Fruit fly (Drosophila melanogaster): ENCODE results near the gene CG5245.
A peak's percentile ranks its signal among the peaks of the same experiment; 100 is the strongest.

The CG5245 gene

DNA sequence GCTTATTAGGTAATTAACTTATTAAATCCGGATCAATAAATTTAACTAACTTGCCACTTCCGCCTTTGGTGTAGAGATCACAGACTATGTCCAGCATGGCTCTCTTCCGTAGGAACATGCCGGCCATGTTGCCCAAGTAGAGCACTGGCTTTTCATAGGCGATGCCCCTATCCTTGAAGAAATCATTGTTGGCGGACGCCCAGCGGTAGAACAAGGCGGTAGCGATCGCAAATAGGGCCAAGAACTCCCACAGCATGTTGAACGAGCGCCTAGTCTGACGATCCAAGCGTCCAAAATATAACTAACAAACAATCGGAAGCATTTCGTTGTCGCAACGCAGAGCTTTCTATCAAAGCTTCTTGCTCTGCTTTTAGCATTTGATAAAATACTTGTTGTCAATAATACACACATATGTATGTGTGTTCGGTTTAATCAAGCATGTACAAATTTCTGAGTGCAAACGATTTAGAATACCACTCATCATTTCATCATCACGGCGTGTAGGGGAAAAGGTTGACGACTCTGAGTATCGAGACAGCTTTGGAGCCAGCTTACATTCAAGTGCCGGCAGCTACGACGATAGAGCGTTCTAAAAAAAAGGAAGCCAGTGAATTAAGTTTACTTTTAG is 30.6 kb upstream of the CG5245 start, which contains the start of gene Cyp9f3 (continued):
- TF ChIP-seq CG15514 (GFP tag; optimal IDR thresholded peaks at IDR 0.05) (peak; percentile 3), CG18011 (GFP tag; optimal IDR thresholded peaks at IDR 0.05) (peak; percentile 9), CG18599 (GFP tag; optimal IDR thresholded peaks at IDR 0.05) (no peak), CG7745 (tag; optimal IDR thresholded peaks at IDR 0.05) (no peak), dpn (GFP tag; optimal IDR thresholded peaks at IDR 0.05) (no peak), CG11085 (GFP tag; IDR thresholded peaks at IDR 0.05) (no peak), CG17912 (GFP tag; optimal IDR thresholded peaks at IDR 0.05) (no peak), z (GFP tag; IDR thresholded peaks at IDR 0.05) (peak; percentile 88), scrt (GFP tag; optimal IDR thresholded peaks at IDR 0.05) (no peak), tup (GFP tag; optimal IDR thresholded peaks at IDR 0.05) (no peak), Doc3 (GFP tag; IDR thresholded peaks at IDR 0.05; ENCODE audit: partially characterized antibody) (no peak), Dbx (GFP tag; IDR thresholded peaks at IDR 0.05) (no peak), Eip74EF (GFP tag; optimal IDR thresholded peaks at IDR 0.05) (no peak), ewg (GFP tag; optimal IDR thresholded peaks at IDR 0.05) (no peak), CG42726 (GFP tag; IDR thresholded peaks at IDR 0.05; ENCODE audit: partially characterized antibody) (peak; percentile 46; the same call in 1 of the 2 replicates), schlank (tag; optimal IDR thresholded peaks at IDR 0.05) (no peak), CG2889 (GFP tag; IDR thresholded peaks at IDR 0.05) (no peak), CG1602 (GFP tag; optimal IDR thresholded peaks at IDR 0.05) (no peak), Ets65A (GFP tag) (peak; percentile 50), dysf (GFP tag; IDR thresholded peaks at IDR 0.05) (0 out of 3 replicates have a peak, but pooled peaks have one; percentile 22), Oaz (GFP tag; IDR thresholded peaks at IDR 0.05) (no peak), nerfin-2 (GFP tag; IDR thresholded peaks at IDR 0.05; ENCODE audit: partially characterized antibody) (0 out of 2 replicates have a peak, but pooled peaks have one; percentile 20), CG11723 (GFP tag; optimal IDR thresholded peaks at IDR 0.05) (no peak), Mes4 (GFP tag; optimal IDR thresholded peaks at IDR 0.05) (no peak), sc (optimal IDR thresholded peaks at IDR 0.05) (no peak), sc (GFP tag; optimal IDR thresholded peaks at IDR 0.05) (no peak), CG17829 (tag; optimal IDR thresholded peaks at IDR 0.05) (no peak), bcd (GFP tag; optimal IDR thresholded peaks at IDR 0.05) (no peak), CG6654 (GFP tag; optimal IDR thresholded peaks at IDR 0.05) (no peak), ham (GFP tag; IDR thresholded peaks at IDR 0.05) (no peak), CG9876 (GFP tag; optimal IDR thresholded peaks at IDR 0.05) (no peak), shn (GFP tag; optimal IDR thresholded peaks at IDR 0.05) (no peak), CG5245 (GFP tag; optimal IDR thresholded peaks at IDR 0.05) (no peak), CG32767 (GFP tag; IDR thresholded peaks at IDR 0.05) (0 out of 2 replicates have a peak, but pooled peaks have one; percentile 9), CG13123 (GFP tag; optimal IDR thresholded peaks at IDR 0.05) (no peak), bbx (GFP tag; IDR thresholded peaks at IDR 0.05; ENCODE audit: partially characterized antibody) (0 out of 2 replicates have a peak, but pooled peaks have one; percentile 9), MTF-1 (GFP tag; optimal IDR thresholded peaks at IDR 0.05; ENCODE audit: borderline replicate concordance) (peak; percentile 22), MESR4 (GFP tag; optimal IDR thresholded peaks at IDR 0.05) (no peak), sens (GFP tag) (peak; percentile 1), gce (GFP tag; IDR thresholded peaks at IDR 0.05) (no peak), ems (GFP tag; optimal IDR thresholded peaks at IDR 0.05) (no peak), chm (GFP tag; IDR thresholded peaks at IDR 0.05) (peak; percentile 43), tx (GFP tag; optimal IDR thresholded peaks at IDR 0.05) (no peak), CG7556 (GFP tag; optimal IDR thresholded peaks at IDR 0.05) (no peak), chinmo (GFP tag; IDR thresholded peaks at IDR 0.05; ENCODE audit: partially characterized antibody) (0 out of 4 replicates have a peak, but pooled peaks have one; percentile 43), sisA (GFP tag; IDR thresholded peaks at IDR 0.05) (no peak), CrebB (tag; optimal IDR thresholded peaks at IDR 0.05) (no peak), vnd (GFP tag; IDR thresholded peaks at IDR 0.05; ENCODE audit: partially characterized antibody) (no peak), CG1529 (GFP tag; optimal IDR thresholded peaks at IDR 0.05) (no peak), crc (GFP tag; optimal IDR thresholded peaks at IDR 0.05) (no peak)

Data from whole organism, embryonic.